Fruit fly (Drosophila melanogaster): ENCODE results near the gene hydra.

DNA sequence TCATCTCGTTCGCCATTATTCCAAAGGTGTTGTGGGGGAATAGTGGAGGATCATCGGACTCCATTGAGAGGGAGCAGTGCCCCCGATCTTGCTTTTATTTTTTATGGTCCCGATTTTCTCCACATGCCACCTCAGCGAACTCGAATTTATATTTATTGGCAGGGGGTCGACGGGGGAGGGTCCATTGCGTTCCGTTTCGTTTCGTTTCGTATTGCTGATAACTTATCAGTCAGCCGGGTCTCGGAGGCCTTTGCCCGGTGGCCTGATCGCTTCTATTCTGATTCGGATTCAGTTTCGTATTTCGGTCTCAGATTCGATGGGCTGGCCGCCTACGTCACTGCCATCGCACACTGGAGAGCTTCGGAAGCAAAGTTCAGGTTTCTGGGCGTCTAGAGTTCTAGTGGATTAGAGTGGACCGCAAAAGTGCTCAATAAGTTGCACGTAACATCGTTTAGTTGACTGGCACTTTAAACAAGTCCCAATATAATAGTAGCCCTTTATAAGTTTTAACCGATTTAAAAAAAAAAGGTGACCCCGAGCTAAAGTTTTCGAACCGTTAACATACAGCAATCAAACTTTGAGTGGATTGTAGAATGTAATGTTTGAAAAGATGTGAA is 15.1 kb downstream of the hydra start, which contains the start of gene CG1835:
- TF ChIP-seq achi (GFP tag; optimal IDR thresholded peaks at IDR 0.05) (no peak), CG15336 (GFP tag; IDR thresholded peaks at IDR 0.05) (no peak), OdsH (GFP tag; optimal IDR thresholded peaks at IDR 0.05) (no peak), acj6 (GFP tag; optimal IDR thresholded peaks at IDR 0.05) (no peak)

Measured in whole organism, prepupa.